Fruit fly (Drosophila melanogaster) whole organism, prepupa: ENCODE results near the gene bru1.

Experiments
- CG31627 ChIP-seq: fragments of 200-800 bp; sonication (Bioruptor generic); optimal IDR thresholded peaks from 3 replicates; lab custom pipeline; 2016; ENCODE audit warnings: missing biosample characterization, missing genetic modification characterization
- CG3919 ChIP-seq: fragments of 200-800 bp; sonication (Bioruptor generic); optimal IDR thresholded peaks from 3 replicates; lab custom pipeline; 2016; ENCODE audit warnings: missing biosample characterization, missing genetic modification characterization
- CG6163 ChIP-seq: fragments of 200-800 bp; sonication (Bioruptor generic); IDR thresholded peaks from 3 replicates; pipeline ENCODE4 v1.3.6; 2022; ENCODE audit warnings: missing biosample characterization, missing genetic modification characterization
- CG6276 ChIP-seq: fragments of 200-800 bp; sonication (Bioruptor generic); optimal IDR thresholded peaks from 2 replicates; lab custom pipeline; 2017; ENCODE audit warnings: missing biosample characterization, mild to moderate bottlenecking, missing genetic modification characterization
- CG6792 ChIP-seq: fragments of 200-800 bp; sonication (Bioruptor generic); optimal IDR thresholded peaks from 3 replicates; lab custom pipeline; 2016; ENCODE audit warnings: missing biosample characterization, missing genetic modification characterization
- CG8119 ChIP-seq: fragments of 200-800 bp; sonication (Bioruptor generic); IDR thresholded peaks from 3 replicates; pipeline ENCODE4 v1.3.6; 2022; ENCODE audit warnings: missing biosample characterization, missing genetic modification characterization
- CG8319 ChIP-seq: fragments of 200-800 bp; sonication (Bioruptor generic); optimal IDR thresholded peaks from 3 replicates; lab custom pipeline; 2016; ENCODE audit warnings: missing biosample characterization, missing genetic modification characterization
- Ets21C ChIP-seq: fragments of 200-800 bp; sonication (Bioruptor generic); optimal IDR thresholded peaks from 3 replicates; lab custom pipeline; 2016; ENCODE audit warnings: missing biosample characterization, missing genetic modification characterization
- OdsH ChIP-seq: fragments of 200-800 bp; sonication (Bioruptor generic); optimal IDR thresholded peaks from 3 replicates; lab custom pipeline; 2016; ENCODE audit warnings: missing biosample characterization, missing genetic modification characterization
- cyc ChIP-seq: fragments of 200-800 bp; sonication (Bioruptor generic); optimal IDR thresholded peaks from 3 replicates; lab custom pipeline; 2016; ENCODE audit warnings: missing biosample characterization, missing genetic modification characterization
- dsx ChIP-seq: fragments of 200-800 bp; optimal IDR thresholded peaks from 3 replicates; lab custom pipeline; 2019; ENCODE audit warnings: missing biosample characterization, mild to moderate bottlenecking, missing genetic modification characterization, moderate library complexity; ENCODE audit not compliant: poor library complexity, severe bottlenecking
- net ChIP-seq: fragments of 200-800 bp; sonication (Bioruptor generic); optimal IDR thresholded peaks from 3 replicates; lab custom pipeline; 2016; ENCODE audit warnings: missing biosample characterization, missing genetic modification characterization
- spab ChIP-seq: fragments of 200-800 bp; sonication (Bioruptor generic); optimal IDR thresholded peaks from 2 replicates; lab custom pipeline; 2017; ENCODE audit warnings: missing biosample characterization, mild to moderate bottlenecking, missing genetic modification characterization, missing genetic modification reagents
- vri ChIP-seq: fragments of 200-800 bp; sonication (Bioruptor generic); optimal IDR thresholded peaks from 3 replicates; lab custom pipeline; 2016; ENCODE audit warnings: missing biosample characterization, mild to moderate bottlenecking, missing genetic modification characterization

bru1 gene

DNA sequence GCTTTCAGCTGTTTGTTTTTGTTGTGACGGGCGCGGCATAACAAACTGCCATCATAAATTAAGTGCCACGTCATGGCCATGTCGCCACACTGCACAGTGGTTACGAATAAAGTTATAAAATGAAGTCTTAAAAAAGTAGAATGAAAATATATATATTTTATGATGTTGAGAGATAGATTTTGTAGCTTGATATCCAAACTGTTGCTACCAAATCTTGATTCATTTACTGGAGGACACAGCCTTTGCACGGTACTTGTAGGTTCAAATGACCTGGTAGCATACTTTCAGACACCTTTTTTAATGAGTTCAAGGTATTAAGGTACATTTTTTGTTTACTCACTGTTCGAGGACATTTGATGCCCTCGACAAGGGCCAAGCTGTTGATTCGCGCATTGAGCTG lies 179.1 kb downstream of the bru1 start:
- 0 out of 3 replicates have a peak, but pooled peaks have one; percentile 26 for TF ChIP-seq CG6163
- no peak for TF ChIP-seq vri (GFP tag; lab: Kevin White, UChicago)
- TF ChIP-seq CG31627 = no peak

DNA sequence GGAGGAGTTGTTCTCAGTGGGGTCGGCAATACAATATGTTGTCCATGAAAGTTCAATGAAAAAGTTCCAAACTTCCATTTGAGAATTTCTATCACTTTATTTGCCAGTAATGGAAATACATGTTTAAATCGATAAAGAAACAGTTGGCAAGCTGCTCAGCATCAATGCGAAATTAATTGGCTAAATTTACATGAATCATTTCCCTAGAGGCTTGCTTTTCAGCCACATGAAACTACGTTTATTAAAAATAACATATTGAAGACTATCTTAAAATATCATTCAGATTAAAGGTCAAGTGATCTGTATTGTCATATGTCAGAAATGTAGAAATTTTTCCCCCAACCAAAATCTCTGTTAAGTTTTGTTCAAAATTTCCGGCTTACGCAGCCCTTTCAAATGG lies 181.3 kb downstream of the bru1 start, which contains the start of gene CG17010:
Gene CG17010, plus strand, starts transcription at position 301 of the 400 bp plus-strand sequence.
- TF ChIP-seq CG3919 (GFP tag; lab: Kevin White, UChicago) (no peak), Ets21C (GFP tag; lab: Kevin White, UChicago) (no peak), OdsH (GFP tag; lab: Kevin White, UChicago) (no peak), spab (GFP tag; lab: Kevin White, UChicago) (no peak), cyc (GFP tag; lab: Kevin White, UChicago) (no peak), CG6276 (GFP tag; lab: Kevin White, UChicago) (no peak), CG6792 (GFP tag; lab: Kevin White, UChicago) (no peak), net (GFP tag; lab: Kevin White, UChicago) (no peak), CG8319 (GFP tag; lab: Kevin White, UChicago) (no peak), dsx (GFP tag; lab: Kevin White, UChicago) (no peak), CG8119 (GFP tag; lab: Robert Waterston, UW) (no peak)
